Worm (Caenorhabditis elegans) whole organism, L1 larva: ENCODE measurements around the gene hsp-110.

ENCODE experiments used
- C16A3.4 ChIP-seq: fragments of 150-350 bp; optimal IDR thresholded peaks from 2 replicates; lab custom pipeline; 2014; ENCODE audit warnings: missing biosample characterization, missing genetic modification characterization
- ama-1 ChIP-seq: fragments of 150-350 bp; optimal IDR thresholded peaks from 2 replicates; lab custom pipeline; 2014
- egl-27 ChIP-seq, 2 experiments: fragments of 150-350 bp in 1 of 2; sonication (generic microtip); optimal IDR thresholded peaks; 3 replicates each; lab custom pipeline; 2017 to 2018; ENCODE audit warnings: missing biosample characterization in 2 of 2, missing genetic modification characterization in 2 of 2, missing genetic modification reagents in 2 of 2
- lin-15B ChIP-seq: fragments of 150-350 bp; sonication (generic microtip); optimal IDR thresholded peaks from 3 replicates; lab custom pipeline; 2014; ENCODE audit warnings: missing biosample characterization, missing genetic modification characterization
- mdl-1 ChIP-seq, 2 experiments: fragments of 150-350 bp; optimal IDR thresholded peaks; 2 replicates each; lab custom pipeline; 2014 to 2017; ENCODE audit warnings: missing biosample characterization in 2 of 2, missing genetic modification characterization in 2 of 2, inconsistent platforms in 1 of 2
- nhr-76 ChIP-seq: sonication (generic microtip); optimal IDR thresholded peaks from 2 replicates; lab custom pipeline; 2017; ENCODE audit warnings: missing biosample characterization, missing genetic modification characterization
- rnt-1 ChIP-seq: sonication (generic microtip); optimal IDR thresholded peaks from 2 replicates; lab custom pipeline; 2016; ENCODE audit warnings: mild to moderate bottlenecking, missing genetic modification characterization, moderate library complexity, missing compliant biosample characterization
- snpc-4 ChIP-seq: fragments of 150-350 bp; optimal IDR thresholded peaks from 2 replicates; lab custom pipeline; 2014; ENCODE audit warnings: missing biosample characterization, missing genetic modification characterization
- unc-130 ChIP-seq: fragments of 150-350 bp; optimal IDR thresholded peaks from 2 replicates; lab custom pipeline; 2017; ENCODE audit warnings: missing biosample characterization, missing genetic modification characterization, inconsistent platforms
- unc-98 ChIP-seq: fragments of 200-800 bp; sonication (Bioruptor generic); IDR thresholded peaks from 2 replicates; pipeline ENCODE4 v1.3.6; 2022; ENCODE audit warnings: missing genetic modification characterization, missing compliant biosample characterization
- zag-1 ChIP-seq: fragments of 150-350 bp; optimal IDR thresholded peaks from 2 replicates; lab custom pipeline; 2014; ENCODE audit warnings: missing biosample characterization, missing genetic modification characterization

- TF ChIP-seq rnt-1 (tag; lab: Kevin White, UChicago) (no peak), mdl-1 (tag; optimal IDR thresholded peaks at IDR 0.05; lab: Kevin White, UChicago) (no peak), ama-1 (lab: Kevin White, UChicago) (no peak), C16A3.4 (tag; lab: Kevin White, UChicago) (no peak), unc-98 (GFP tag; lab: Robert Waterston, UW) (no peak), egl-27 (tag; optimal IDR thresholded peaks at IDR 0.05; lab: Kevin White, UChicago) (no peak), zag-1 (tag; lab: Kevin White, UChicago) (no peak), nhr-76 (tag; lab: Kevin White, UChicago) (no peak), snpc-4 (tag; lab: Kevin White, UChicago) (no peak), lin-15B (tag; lab: Kevin White, UChicago) (no peak), unc-130 (tag; lab: Kevin White, UChicago) (no peak)
Measured at ce11 chrIII:8416871-8417191, 29.9 kb downstream of the hsp-110 start.
